Worm (Caenorhabditis elegans): ENCODE data around the gene Y116F11B.9.

- TF ChIP-seq pha-4 (tag; optimal IDR thresholded peaks at IDR 0.05) = no peak
- TF ChIP-seq Y53F4B.3 (GFP tag; IDR thresholded peaks at IDR 0.05) = no peak
- TF ChIP-seq T07F8.4 (tag; optimal IDR thresholded peaks at IDR 0.05) = no peak
- no peak for TF ChIP-seq ceh-27 (GFP tag; optimal IDR thresholded peaks at IDR 0.05)
- TF ChIP-seq nhr-27 (tag; optimal IDR thresholded peaks at IDR 0.05) = no peak
- TF ChIP-seq madf-10 (tag; optimal IDR thresholded peaks at IDR 0.05) = no peak
These were observed 47.6 kb downstream of the Y116F11B.9 start for ce11 chrV:19820178-19820577.
